Worm (Caenorhabditis elegans) whole organism, L1 larva: ENCODE measurements around the gene W08E12.2.

ENCODE experiments used
- C04F5.9 ChIP-seq: sonication (generic microtip); optimal IDR thresholded peaks from 2 replicates; lab custom pipeline; 2016; ENCODE audit warnings: missing genetic modification characterization, missing compliant biosample characterization
- C16A3.4 ChIP-seq: fragments of 150-350 bp; optimal IDR thresholded peaks from 2 replicates; lab custom pipeline; 2014; ENCODE audit warnings: missing biosample characterization, missing genetic modification characterization
- C34B4.2 ChIP-seq: sonication (generic microtip); optimal IDR thresholded peaks from 2 replicates; lab custom pipeline; 2017; ENCODE audit warnings: mild to moderate bottlenecking, missing genetic modification characterization, missing compliant biosample characterization
- F16B12.6 ChIP-seq: fragments of 150-350 bp; optimal IDR thresholded peaks from 2 replicates; lab custom pipeline; 2014; ENCODE audit warnings: missing biosample characterization, missing genetic modification characterization
- Y116A8C.19 ChIP-seq: sonication (generic microtip); optimal IDR thresholded peaks from 2 replicates; lab custom pipeline; 2016; ENCODE audit warnings: missing compliant biosample characterization, missing genetic modification characterization, borderline replicate concordance
- aha-1 ChIP-seq: fragments of 150-350 bp; optimal IDR thresholded peaks from 2 replicates; lab custom pipeline; 2014; ENCODE audit warnings: missing biosample characterization, missing genetic modification characterization
- alr-1 ChIP-seq: fragments of 200-800 bp; sonication (Bioruptor generic); optimal IDR thresholded peaks from 2 replicates; lab custom pipeline; 2018; ENCODE audit warnings: borderline replicate concordance, mild to moderate bottlenecking, missing genetic modification characterization, missing compliant biosample characterization
- ceh-63 ChIP-seq: fragments of 200-800 bp; sonication (Bioruptor generic); optimal IDR thresholded peaks from 2 replicates; lab custom pipeline; 2018; ENCODE audit warnings: mild to moderate bottlenecking, missing genetic modification characterization, missing compliant biosample characterization
- ceh-8 ChIP-seq: fragments of 200-800 bp; sonication (Bioruptor generic); optimal IDR thresholded peaks from 2 replicates; lab custom pipeline; 2018; ENCODE audit warnings: mild to moderate bottlenecking, missing genetic modification characterization, moderate library complexity, missing compliant biosample characterization
- ceh-82 ChIP-seq, 3 experiments: fragments of 150-350 bp in 1 of 3; sonication (generic microtip) in 2 of 3; optimal IDR thresholded peaks; 2 replicates each; lab custom pipeline; 2014 to 2017; ENCODE audit warnings: missing biosample characterization in 3 of 3, missing genetic modification characterization in 3 of 3
- elt-2 ChIP-seq: sonication (generic microtip); optimal IDR thresholded peaks from 2 replicates; lab custom pipeline; 2016; ENCODE audit warnings: missing genetic modification characterization, mild to moderate bottlenecking, inconsistent platforms, missing compliant biosample characterization, missing genetic modification reagents
- ets-5 ChIP-seq: fragments of 200-800 bp; sonication (Bioruptor generic); IDR thresholded peaks from 2 replicates; pipeline ENCODE4 v1.3.6; 2022; ENCODE audit warnings: missing genetic modification characterization, missing compliant biosample characterization
- fkh-4 ChIP-seq: sonication (generic microtip); optimal IDR thresholded peaks from 2 replicates; lab custom pipeline; 2016; ENCODE audit warnings: missing compliant biosample characterization, missing genetic modification characterization, borderline replicate concordance
- fos-1 ChIP-seq: fragments of 150-350 bp; optimal IDR thresholded peaks from 2 replicates; lab custom pipeline; 2014; ENCODE audit warnings: missing biosample characterization, missing genetic modification characterization
- grh-1 ChIP-seq: fragments of 200-800 bp; sonication (Bioruptor generic); IDR thresholded peaks from 2 replicates; pipeline ENCODE4 v1.3.6; 2022; ENCODE audit warnings: missing genetic modification reagents, missing genetic modification characterization, missing compliant biosample characterization
- hlh-4 ChIP-seq: sonication (generic microtip); optimal IDR thresholded peaks from 2 replicates; lab custom pipeline; 2016; ENCODE audit warnings: mild to moderate bottlenecking, missing genetic modification characterization, missing compliant biosample characterization
- hpl-2 ChIP-seq: fragments of 150-350 bp; optimal IDR thresholded peaks from 2 replicates; lab custom pipeline; 2014; ENCODE audit warnings: missing biosample characterization, missing genetic modification reagents, missing genetic modification characterization
- irx-1 ChIP-seq: sonication (generic microtip); optimal IDR thresholded peaks from 2 replicates; lab custom pipeline; 2016; ENCODE audit warnings: missing genetic modification characterization, missing compliant biosample characterization
- isw-1 ChIP-seq: fragments of 200-800 bp; sonication (Bioruptor generic); IDR thresholded peaks from 2 replicates; pipeline ENCODE4 v1.3.6; 2022; ENCODE audit warnings: missing genetic modification characterization, missing compliant biosample characterization
- jun-1 ChIP-seq: fragments of 150-350 bp; optimal IDR thresholded peaks from 2 replicates; lab custom pipeline; 2014; ENCODE audit warnings: missing biosample characterization, missing genetic modification reagents, missing genetic modification characterization
- lin-14 ChIP-seq: fragments of 200-800 bp; sonication (Bioruptor generic); optimal IDR thresholded peaks from 2 replicates; lab custom pipeline; 2018; ENCODE audit warnings: mild to moderate bottlenecking, missing genetic modification characterization, moderate library complexity, missing compliant biosample characterization
- mdl-1 ChIP-seq, 2 experiments: fragments of 150-350 bp; optimal IDR thresholded peaks; 2 replicates each; lab custom pipeline; 2014 to 2017; ENCODE audit warnings: missing biosample characterization in 2 of 2, missing genetic modification characterization in 2 of 2, inconsistent platforms in 1 of 2
- nhr-12 ChIP-seq: sonication (generic microtip); optimal IDR thresholded peaks from 2 replicates; lab custom pipeline; 2017; ENCODE audit warnings: missing biosample characterization, missing genetic modification characterization
- nhr-19 ChIP-seq: fragments of 200-800 bp; sonication (Bioruptor generic); conservative IDR thresholded peaks from 2 replicates; pipeline ENCODE4 v1.3.6; 2022; ENCODE audit warnings: missing genetic modification characterization, missing compliant biosample characterization
- nhr-237 ChIP-seq: fragments of 150-350 bp; optimal IDR thresholded peaks from 2 replicates; lab custom pipeline; 2014; ENCODE audit warnings: missing biosample characterization, missing genetic modification characterization
- nhr-28 ChIP-seq: fragments of 150-350 bp; optimal IDR thresholded peaks from 2 replicates; lab custom pipeline; 2014; ENCODE audit warnings: missing biosample characterization, missing genetic modification characterization
- nhr-71 ChIP-seq: sonication (generic microtip); optimal IDR thresholded peaks from 2 replicates; lab custom pipeline; 2016; ENCODE audit warnings: mild to moderate bottlenecking, missing genetic modification characterization, moderate library complexity, missing compliant biosample characterization
- nhr-76 ChIP-seq: sonication (generic microtip); optimal IDR thresholded peaks from 2 replicates; lab custom pipeline; 2017; ENCODE audit warnings: missing biosample characterization, missing genetic modification characterization
- nhr-77 ChIP-seq: fragments of 150-350 bp; optimal IDR thresholded peaks from 2 replicates; lab custom pipeline; 2014; ENCODE audit warnings: missing biosample characterization, missing genetic modification characterization
- nhr-84 ChIP-seq: sonication (generic microtip); optimal IDR thresholded peaks from 2 replicates; lab custom pipeline; 2017; ENCODE audit warnings: missing biosample characterization, missing genetic modification characterization
- nhr-85 ChIP-seq: sonication (generic microtip); peaks from one replicate; lab custom pipeline; 2016; ENCODE audit warnings: missing genetic modification characterization, inconsistent platforms, missing compliant biosample characterization
- pag-3 ChIP-seq: sonication (generic microtip); optimal IDR thresholded peaks from 2 replicates; lab custom pipeline; 2017; ENCODE audit warnings: missing genetic modification characterization, mild to moderate bottlenecking, missing compliant biosample characterization, antibody characterized with exemption, borderline replicate concordance; ENCODE audit not compliant: insufficient read depth
- pqm-1 ChIP-seq: sonication (generic microtip); optimal IDR thresholded peaks from 3 replicates; lab custom pipeline; 2017; ENCODE audit warnings: missing biosample characterization, missing genetic modification characterization
- skn-1 ChIP-seq: fragments of 150-350 bp; optimal IDR thresholded peaks from 2 replicates; lab custom pipeline; 2014; ENCODE audit warnings: missing biosample characterization, missing genetic modification characterization
- snu-23 ChIP-seq: sonication (generic microtip); optimal IDR thresholded peaks from 2 replicates; lab custom pipeline; 2016; ENCODE audit warnings: missing genetic modification characterization, missing compliant biosample characterization
- sox-4 ChIP-seq: sonication (generic microtip); optimal IDR thresholded peaks from 2 replicates; lab custom pipeline; 2016; ENCODE audit warnings: missing genetic modification characterization, missing compliant biosample characterization
- sptf-1 ChIP-seq: fragments of 150-350 bp; optimal IDR thresholded peaks from 2 replicates; lab custom pipeline; 2014; ENCODE audit warnings: missing biosample characterization, missing genetic modification characterization
- sup-37 ChIP-seq: fragments of 200-800 bp; sonication (Bioruptor generic); optimal IDR thresholded peaks from 2 replicates; lab custom pipeline; 2018; ENCODE audit warnings: mild to moderate bottlenecking, missing genetic modification characterization, missing compliant biosample characterization
- swsn-7 ChIP-seq: sonication (generic microtip); optimal IDR thresholded peaks from 2 replicates; lab custom pipeline; 2016; ENCODE audit warnings: missing genetic modification characterization, missing compliant biosample characterization
- tbx-2 ChIP-seq: sonication (generic microtip); optimal IDR thresholded peaks from 2 replicates; lab custom pipeline; 2016; ENCODE audit warnings: missing genetic modification characterization, missing compliant biosample characterization
- unc-130 ChIP-seq: fragments of 150-350 bp; optimal IDR thresholded peaks from 2 replicates; lab custom pipeline; 2017; ENCODE audit warnings: missing biosample characterization, missing genetic modification characterization, inconsistent platforms
- unc-30 ChIP-seq: sonication (generic microtip); optimal IDR thresholded peaks from 2 replicates; lab custom pipeline; 2017; ENCODE audit warnings: missing biosample characterization, missing genetic modification characterization
- unc-62 ChIP-seq: fragments of 150-350 bp; optimal IDR thresholded peaks from 2 replicates; lab custom pipeline; 2014; ENCODE audit warnings: missing biosample characterization, missing genetic modification reagents, missing genetic modification characterization
- unc-86 ChIP-seq: sonication (generic microtip); optimal IDR thresholded peaks from 2 replicates; lab custom pipeline; 2016; ENCODE audit warnings: missing genetic modification characterization, missing compliant biosample characterization
- unc-98 ChIP-seq: fragments of 200-800 bp; sonication (Bioruptor generic); IDR thresholded peaks from 2 replicates; pipeline ENCODE4 v1.3.6; 2022; ENCODE audit warnings: missing genetic modification characterization, missing compliant biosample characterization
- vab-15 ChIP-seq: sonication (generic microtip); optimal IDR thresholded peaks from 2 replicates; lab custom pipeline; 2017; ENCODE audit warnings: missing genotype, mild to moderate bottlenecking, missing genetic modification characterization, missing compliant biosample characterization
- xbp-1 ChIP-seq: sonication (generic microtip); optimal IDR thresholded peaks from 2 replicates; lab custom pipeline; 2016; ENCODE audit warnings: missing genetic modification characterization, missing compliant biosample characterization
- ztf-11 ChIP-seq, 2 experiments: sonication (generic microtip); optimal IDR thresholded peaks; 2 replicates each; lab custom pipeline; 2016 to 2017; ENCODE audit warnings: missing genetic modification characterization in 2 of 2, missing biosample characterization in 1 of 2, missing compliant biosample characterization in 1 of 2
- ztf-4 ChIP-seq: fragments of 150-350 bp; optimal IDR thresholded peaks from 2 replicates; lab custom pipeline; 2014; ENCODE audit warnings: missing biosample characterization, missing genetic modification characterization

The W08E12.2 gene

DNA sequence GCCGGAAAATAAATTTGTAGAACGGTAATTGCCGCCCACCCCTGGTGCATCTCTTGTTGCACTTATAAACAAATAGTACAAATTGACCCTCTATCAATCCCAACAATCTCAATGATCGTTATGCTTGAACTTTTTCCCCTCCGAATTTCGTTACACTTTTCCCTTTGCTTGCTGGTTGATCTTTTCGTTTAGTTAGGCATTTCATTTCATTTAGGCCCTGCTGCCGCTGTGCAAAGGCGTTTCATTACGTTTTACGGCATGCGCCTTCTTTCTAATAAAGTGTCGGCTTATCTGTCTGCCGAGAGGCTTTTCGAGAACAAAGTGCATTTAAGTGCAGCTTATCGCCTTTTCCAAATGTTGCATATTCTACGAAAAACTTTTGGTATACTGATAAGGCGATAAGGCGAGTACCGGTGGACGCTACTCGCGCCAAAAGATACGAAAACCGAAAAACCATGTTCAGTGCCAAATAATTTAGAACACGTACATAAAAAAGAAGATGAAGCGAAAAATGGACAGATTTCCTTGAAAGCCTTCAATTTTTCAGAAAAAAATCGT lies 5.1 kb downstream of the W08E12.2 start:
- TF ChIP-seq elt-2 (tag; lab: Kevin White, UChicago) (peak; percentile 88), C04F5.9 (tag; lab: Kevin White, UChicago) (no peak), nhr-28 (no peak), aha-1 (tag; lab: Kevin White, UChicago) (no peak), skn-1 (tag; lab: Kevin White, UChicago) (no peak), ceh-8 (GFP tag; lab: Kevin White, UChicago) (no peak), hpl-2 (GFP tag; lab: Kevin White, UChicago) (no peak), nhr-71 (tag; lab: Kevin White, UChicago) (no peak), nhr-19 (GFP tag; lab: Robert Waterston, UW) (no peak), Y116A8C.19 (tag; lab: Kevin White, UChicago) (no peak), nhr-77 (no peak), pqm-1 (tag; lab: Kevin White, UChicago) (peak; percentile 87), mdl-1 (tag; optimal IDR thresholded peaks at IDR 0.05; lab: Kevin White, UChicago) (no peak)

DNA sequence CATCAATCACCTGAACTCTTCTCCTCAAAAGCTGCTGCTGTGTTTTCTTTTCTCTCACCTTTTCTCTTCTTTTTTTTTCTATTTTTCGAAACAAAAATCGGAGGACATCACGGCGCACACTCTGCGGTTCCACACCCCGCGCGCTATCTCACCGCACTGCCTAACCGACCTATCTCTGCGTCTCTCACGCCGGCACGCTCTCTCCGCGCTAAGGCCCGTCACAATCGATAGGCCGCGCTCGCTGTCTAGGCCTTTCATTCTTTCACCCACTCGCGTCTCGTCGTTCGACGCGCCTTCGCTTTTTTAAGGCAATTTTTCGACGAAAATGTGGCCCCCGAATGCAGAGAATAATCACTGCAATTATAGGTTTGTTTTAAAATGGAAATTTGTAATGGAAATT lies 5.6 kb downstream of the W08E12.2 start, which contains the start of gene zip-11:
zip-11 (plus strand) TSS at position 34 of the 400 bp plus-strand sequence.
- TF ChIP-seq unc-86 (peak; percentile 22), alr-1 (tag; lab: Kevin White, UChicago) (no peak), ets-5 (no peak), aha-1 (tag; lab: Kevin White, UChicago) (no peak), vab-15 (tag; lab: Kevin White, UChicago) (no peak), nhr-71 (tag; lab: Kevin White, UChicago) (peak; percentile 84), ceh-82 (tag; optimal IDR thresholded peaks at IDR 0.05; lab: Kevin White, UChicago) (peak; percentile 36 to 65 (median 63)), grh-1 (GFP tag; lab: Robert Waterston, UW) (peak; percentile 62), lin-14 (GFP tag; lab: Kevin White, UChicago) (peak; percentile 95), nhr-237 (tag; lab: Kevin White, UChicago) (no peak), unc-130 (tag; lab: Kevin White, UChicago) (no peak), nhr-28 (no peak), xbp-1 (tag; lab: Kevin White, UChicago) (peak; percentile 50), fos-1 (tag; lab: Kevin White, UChicago) (peak; percentile 2), elt-2 (tag; lab: Kevin White, UChicago) (no peak), ztf-4 (tag; lab: Kevin White, UChicago) (no peak), snu-23 (GFP tag; lab: Kevin White, UChicago) (peak; percentile 82), sptf-1 (no peak), fkh-4 (no peak), C16A3.4 (tag; lab: Kevin White, UChicago) (no peak), Y116A8C.19 (tag; lab: Kevin White, UChicago) (no peak), unc-98 (GFP tag; lab: Robert Waterston, UW) (peak; percentile 28; the same call in 1 of the 2 replicates), swsn-7 (tag; lab: Kevin White, UChicago) (peak; percentile 63), pag-3 (tag; lab: Kevin White, UChicago) (no peak), nhr-76 (tag; lab: Kevin White, UChicago) (no peak), ceh-8 (GFP tag; lab: Kevin White, UChicago) (no peak), C04F5.9 (tag; lab: Kevin White, UChicago) (peak; percentile 8), F16B12.6 (tag; lab: Kevin White, UChicago) (peak; percentile 40), nhr-12 (tag; lab: Kevin White, UChicago) (no peak), hlh-4 (tag; lab: Kevin White, UChicago) (no peak), mdl-1 (tag; optimal IDR thresholded peaks at IDR 0.05; lab: Kevin White, UChicago) (peak in 1 of 2 experiments; percentile 17), sup-37 (peak; percentile 41), unc-62 (GFP tag; lab: Kevin White, UChicago) (no peak), nhr-84 (tag; lab: Kevin White, UChicago) (no peak), jun-1 (tag; lab: Kevin White, UChicago) (peak; percentile 42), isw-1 (GFP tag; lab: Robert Waterston, UW) (peak; percentile 34), irx-1 (peak; percentile 33), nhr-19 (GFP tag; lab: Robert Waterston, UW) (peak; percentile 77), sox-4 (tag; lab: Kevin White, UChicago) (no peak), unc-30 (tag; lab: Kevin White, UChicago) (no peak), tbx-2 (peak; percentile 72), ztf-11 (tag; optimal IDR thresholded peaks at IDR 0.05; lab: Kevin White, UChicago) (peak in 1 of 2 experiments; percentile 45), nhr-85 (tag; lab: Kevin White, UChicago) (peak; percentile 62), C34B4.2 (no peak), ceh-63 (GFP tag; lab: Kevin White, UChicago) (no peak)
